Worm (Caenorhabditis elegans): ENCODE measurements around the gene usp-33.

- TF ChIP-seq him-1 (tag; optimal IDR thresholded peaks at IDR 0.05) (no peak), dao-5 (tag; optimal IDR thresholded peaks at IDR 0.05) (no peak), W03F9.2 (tag; optimal IDR thresholded peaks at IDR 0.05) (no peak)
Measured at ce11 chrX:15594019-15594418, 2.9 kb downstream of the usp-33 start.

All from whole organism, L4/young adult.